Worm (Caenorhabditis elegans) whole organism, midembryonic: ENCODE data around the gene R186.3.

Experiments
- T22C8.4 ChIP-seq: fragments of 200-800 bp; sonication (Bioruptor generic); IDR thresholded peaks from 2 replicates; pipeline ENCODE4 v1.3.6; 2022; ENCODE audit warnings: missing genetic modification characterization, missing compliant biosample characterization
- cog-1 ChIP-seq: sonication (generic microtip); optimal IDR thresholded peaks from 2 replicates; lab custom pipeline; 2016; ENCODE audit warnings: missing genetic modification characterization, missing compliant biosample characterization
- flt-1 ChIP-seq: fragments of 200-800 bp; sonication (Bioruptor generic); IDR thresholded peaks from 2 replicates; pipeline ENCODE4 v1.3.6; 2022; ENCODE audit warnings: missing genetic modification characterization, missing compliant biosample characterization
- klf-2 ChIP-seq: fragments of 200-800 bp; sonication (Bioruptor generic); conservative IDR thresholded peaks from 2 replicates; pipeline ENCODE4 v1.3.6; 2022; ENCODE audit warnings: missing genetic modification reagents, missing genetic modification characterization, missing compliant biosample characterization
- med-1 ChIP-seq: sonication (generic microtip); optimal IDR thresholded peaks from 2 replicates; lab custom pipeline; 2017; ENCODE audit warnings: missing genetic modification characterization, mild to moderate bottlenecking, missing compliant biosample characterization, antibody characterized with exemption, missing genetic modification reagents; ENCODE audit not compliant: insufficient read depth
- ref-1 ChIP-seq: fragments of 200-800 bp; sonication (Bioruptor generic); conservative IDR thresholded peaks from 2 replicates; pipeline ENCODE4 v1.3.6; 2022; ENCODE audit warnings: missing genetic modification reagents, missing genetic modification characterization, missing compliant biosample characterization
- tab-1 ChIP-seq: fragments of 200-800 bp; sonication (Bioruptor generic); IDR thresholded peaks from 2 replicates; pipeline ENCODE4 v1.3.6; 2022; ENCODE audit warnings: missing genetic modification characterization, missing compliant biosample characterization
- ztf-23 ChIP-seq: fragments of 200-800 bp; sonication (Bioruptor generic); IDR thresholded peaks from 2 replicates; pipeline ENCODE4 v1.3.6; 2022; ENCODE audit warnings: missing genetic modification reagents, missing genetic modification characterization, missing compliant biosample characterization
- ztf-29 ChIP-seq: fragments of 200-800 bp; sonication (Bioruptor generic); IDR thresholded peaks from 2 replicates; pipeline ENCODE4 v1.3.6; 2022; ENCODE audit warnings: missing genetic modification reagents, missing genetic modification characterization, missing compliant biosample characterization

The R186.3 gene

DNA sequence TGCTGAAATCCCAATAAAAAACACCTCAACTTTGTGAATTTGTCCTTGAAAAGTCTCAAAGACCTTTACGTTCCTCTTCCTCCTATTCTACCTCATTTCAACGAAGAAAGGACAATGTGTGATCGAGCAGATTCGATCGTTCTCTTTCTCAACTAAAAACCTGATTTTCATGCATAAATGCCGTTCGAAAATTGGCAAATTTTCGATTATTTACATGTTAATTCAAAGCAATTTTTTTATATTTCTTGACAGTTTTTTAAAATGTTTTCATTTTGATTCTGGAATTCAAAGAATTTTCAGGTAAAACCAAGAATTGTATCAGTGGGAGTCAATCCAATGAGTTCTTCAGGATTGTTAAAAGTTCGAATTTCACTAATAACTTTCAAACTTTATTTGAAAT lies 1.5 kb upstream of the R186.3 start, which contains the start of gene lin-46:
TSS of gene lin-46 (plus strand) at position 301 of the 400 bp plus-strand sequence.
- TF ChIP-seq klf-2 (GFP tag; lab: Robert Waterston, UW) (no peak), flt-1 (GFP tag; lab: Robert Waterston, UW) (no peak), tab-1 (no peak), cog-1 (tag; lab: Kevin White, UChicago) (no peak), ztf-29 (GFP tag; lab: Robert Waterston, UW) (no peak), T22C8.4 (GFP tag; lab: Robert Waterston, UW) (no peak), med-1 (GFP tag; lab: Kevin White, UChicago) (no peak), ref-1 (GFP tag; lab: Robert Waterston, UW) (no peak), ztf-23 (GFP tag; lab: Robert Waterston, UW) (no peak)

DNA sequence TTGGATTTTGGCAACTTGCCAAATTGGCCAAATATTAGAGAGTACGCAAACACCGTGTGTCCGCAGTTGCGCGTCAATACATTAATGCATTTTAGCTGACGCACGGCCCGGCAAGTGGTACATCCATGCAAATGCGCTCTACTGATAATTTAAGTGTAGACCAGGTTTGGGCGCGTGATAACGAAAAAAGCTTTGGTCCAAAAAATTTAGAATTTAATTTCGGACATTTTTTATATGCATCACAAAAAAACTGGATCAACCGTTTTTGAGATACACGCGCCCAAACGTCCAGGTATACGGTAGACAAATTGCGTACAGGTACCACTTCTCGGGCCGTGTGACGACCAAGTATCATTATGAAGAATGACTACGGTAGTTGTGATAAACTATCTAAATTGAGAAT lies 916 bp upstream of the R186.3 start, which contains the start of gene R186.8:
TSS of gene R186.8 (minus strand) at position 58 of the 403 bp plus-strand sequence.
- peak; percentile 52 for TF ChIP-seq cog-1 (tag; lab: Kevin White, UChicago)

DNA sequence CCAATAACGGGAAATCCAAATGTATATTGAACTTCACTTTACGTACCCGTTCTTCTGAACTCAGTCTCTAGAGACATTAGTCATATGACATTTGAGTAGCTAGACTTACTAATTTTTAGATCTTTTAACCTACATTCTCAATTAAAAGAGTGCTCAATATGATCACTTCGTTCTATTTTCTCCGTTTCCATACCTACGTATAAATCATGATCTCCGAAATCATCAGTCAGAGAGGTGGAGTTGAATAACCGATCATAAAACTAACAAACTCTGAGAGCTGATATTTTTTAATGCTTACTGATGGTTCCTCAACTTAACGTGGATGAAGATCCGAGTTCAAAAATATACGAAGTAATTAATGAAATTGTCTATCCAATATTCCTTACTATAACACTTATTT lies 2.9 kb downstream of the R186.3 start, which contains the start of gene srd-35:
TSS of gene srd-35 (plus strand) at position 301 of the 400 bp plus-strand sequence.
- TF ChIP-seq tab-1 (no peak), ztf-23 (GFP tag; lab: Robert Waterston, UW) (no peak), ref-1 (GFP tag; lab: Robert Waterston, UW) (no peak), ztf-29 (GFP tag; lab: Robert Waterston, UW) (no peak), flt-1 (GFP tag; lab: Robert Waterston, UW) (no peak), klf-2 (GFP tag; lab: Robert Waterston, UW) (no peak), med-1 (GFP tag; lab: Kevin White, UChicago) (no peak), cog-1 (tag; lab: Kevin White, UChicago) (no peak), T22C8.4 (GFP tag; lab: Robert Waterston, UW) (no peak)

DNA sequence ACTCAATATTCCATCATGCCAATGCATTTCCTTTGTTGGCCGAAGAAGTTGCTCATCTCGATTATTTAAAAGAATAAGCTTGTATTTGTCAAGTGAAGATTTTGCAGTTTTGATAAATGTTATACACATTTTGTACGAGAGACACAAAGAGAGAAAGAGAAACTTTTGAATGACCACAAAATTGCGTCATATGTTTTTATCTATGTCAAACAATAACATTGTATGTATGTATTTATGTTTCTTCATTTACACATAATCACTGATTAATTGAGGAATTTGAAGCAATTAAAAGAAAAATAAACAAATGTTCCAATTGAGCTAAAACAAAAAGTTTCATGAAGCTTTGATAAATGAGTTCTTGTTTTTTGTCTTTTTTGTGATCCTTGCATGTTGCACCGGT lies 3.8 kb downstream of the R186.3 start, which contains the start of gene hrg-9:
TSS of gene hrg-9 (minus strand) at position 152 of the 400 bp plus-strand sequence.
- no peak for TF ChIP-seq ztf-29 (GFP tag; lab: Robert Waterston, UW)
- no peak for TF ChIP-seq T22C8.4 (GFP tag; lab: Robert Waterston, UW)

DNA sequence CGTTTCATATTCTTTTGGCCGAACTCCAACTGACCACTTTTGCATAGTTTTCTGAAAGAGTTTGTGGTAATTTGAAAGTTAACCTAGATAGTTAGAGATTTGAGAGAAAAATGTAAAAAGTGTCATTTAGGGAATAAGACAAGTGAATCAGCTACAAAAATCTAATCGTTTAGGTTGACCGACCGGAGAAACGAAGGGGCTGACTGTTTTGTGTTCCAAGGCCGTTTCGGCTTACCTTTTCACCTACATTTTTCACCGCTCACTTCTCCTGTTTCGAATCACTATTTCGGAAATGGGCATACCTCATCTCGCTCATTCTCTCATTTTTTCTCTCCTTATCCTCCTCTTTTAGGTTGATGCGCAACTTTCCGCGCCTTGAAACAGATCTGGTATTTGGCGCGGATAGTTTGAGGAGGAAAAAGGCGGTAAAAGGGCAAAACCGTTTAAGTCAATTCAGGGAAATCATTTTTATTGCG lies 5.9 kb downstream of the R186.3 start, which contains the start of gene mpst-7:
TSS of gene mpst-7 (minus strand) at position 51 of the 476 bp plus-strand sequence.
- no peak for TF ChIP-seq flt-1 (GFP tag; lab: Robert Waterston, UW)
- no peak for TF ChIP-seq tab-1
- no peak for TF ChIP-seq cog-1 (tag; lab: Kevin White, UChicago)
- no peak for TF ChIP-seq ref-1 (GFP tag; lab: Robert Waterston, UW)
- TF ChIP-seq klf-2 (GFP tag; lab: Robert Waterston, UW), result no peak
- no peak for TF ChIP-seq T22C8.4 (GFP tag; lab: Robert Waterston, UW)
- no peak for TF ChIP-seq ztf-23 (GFP tag; lab: Robert Waterston, UW)
- no peak for TF ChIP-seq med-1 (GFP tag; lab: Kevin White, UChicago)

DNA sequence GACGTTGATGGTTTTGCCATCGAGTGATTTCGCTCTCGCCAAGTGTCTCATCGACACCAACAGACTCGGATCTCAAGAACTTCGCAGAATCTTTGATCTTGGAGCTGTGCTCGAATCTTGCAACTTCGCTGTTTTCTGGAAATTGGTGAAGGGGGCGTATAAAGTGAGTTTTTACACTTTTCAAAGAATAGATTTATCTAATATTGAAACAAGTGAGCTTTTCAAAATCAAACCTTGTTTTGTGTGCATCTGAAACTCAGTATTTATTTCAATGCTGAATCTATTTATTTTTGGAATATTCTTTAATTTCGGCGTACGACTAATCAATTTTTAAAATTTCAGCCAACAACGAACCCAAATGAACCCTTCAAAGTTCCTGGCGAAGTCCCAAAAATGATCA lies 12.7 kb downstream of the R186.3 start:
- TF ChIP-seq ztf-23 (GFP tag; lab: Robert Waterston, UW), result no peak
- TF ChIP-seq T22C8.4 (GFP tag; lab: Robert Waterston, UW), result no peak
- TF ChIP-seq ztf-29 (GFP tag; lab: Robert Waterston, UW), result no peak
- TF ChIP-seq cog-1 (tag; lab: Kevin White, UChicago), result no peak
- no peak for TF ChIP-seq klf-2 (GFP tag; lab: Robert Waterston, UW)

DNA sequence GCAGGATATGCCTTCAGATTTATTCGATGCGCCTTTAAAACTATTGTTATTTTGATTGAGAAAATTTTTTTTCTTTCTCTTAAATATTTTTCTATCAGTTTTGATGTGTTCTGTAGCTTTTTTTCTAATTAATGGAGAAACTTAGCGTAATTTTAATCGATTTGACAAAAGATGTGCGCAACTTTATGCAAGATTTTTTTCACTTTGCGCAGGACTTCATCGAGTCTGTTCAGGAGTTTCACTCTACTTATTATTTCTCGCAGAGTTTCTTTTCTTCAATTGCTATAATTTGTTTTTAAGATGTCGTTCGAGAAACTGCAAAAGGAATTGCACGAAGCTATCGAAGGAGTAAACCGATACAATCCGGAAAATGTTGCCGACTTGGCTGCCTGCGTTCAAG lies 13.3 kb downstream of the R186.3 start, which contains the start of gene eif-3.K:
TSS of gene eif-3.K (plus strand) at position 301 of the 400 bp plus-strand sequence.
- TF ChIP-seq cog-1 (tag; lab: Kevin White, UChicago) (no peak), klf-2 (GFP tag; lab: Robert Waterston, UW) (no peak), ztf-23 (GFP tag; lab: Robert Waterston, UW) (no peak), med-1 (GFP tag; lab: Kevin White, UChicago) (no peak), T22C8.4 (GFP tag; lab: Robert Waterston, UW) (no peak), tab-1 (no peak), flt-1 (GFP tag; lab: Robert Waterston, UW) (no peak), ztf-29 (GFP tag; lab: Robert Waterston, UW) (no peak), ref-1 (GFP tag; lab: Robert Waterston, UW) (no peak)

DNA sequence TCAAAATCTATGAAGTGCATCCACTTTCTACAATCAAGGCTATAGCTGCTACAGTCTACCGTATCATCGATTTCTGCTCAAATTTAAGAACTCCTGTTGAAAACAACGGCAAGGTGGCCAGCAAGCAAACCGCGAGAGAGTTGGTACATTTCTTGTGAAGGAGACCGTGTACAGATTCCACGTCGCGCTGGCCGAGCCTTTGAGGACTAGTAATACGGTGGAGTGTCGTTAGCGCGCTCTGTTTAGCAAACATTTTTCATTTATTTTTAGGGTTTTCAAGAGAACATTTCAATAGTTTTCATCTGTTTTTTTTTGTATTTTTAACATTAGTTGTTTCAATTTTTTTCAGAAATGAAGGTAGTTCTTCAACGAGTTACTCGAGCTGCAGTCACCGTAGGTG lies 14.7 kb downstream of the R186.3 start, which contains the start of gene pqn-68:
TSS of gene pqn-68 (plus strand) at position 350 of the 400 bp plus-strand sequence.
- no peak for TF ChIP-seq ztf-29 (GFP tag; lab: Robert Waterston, UW)

DNA sequence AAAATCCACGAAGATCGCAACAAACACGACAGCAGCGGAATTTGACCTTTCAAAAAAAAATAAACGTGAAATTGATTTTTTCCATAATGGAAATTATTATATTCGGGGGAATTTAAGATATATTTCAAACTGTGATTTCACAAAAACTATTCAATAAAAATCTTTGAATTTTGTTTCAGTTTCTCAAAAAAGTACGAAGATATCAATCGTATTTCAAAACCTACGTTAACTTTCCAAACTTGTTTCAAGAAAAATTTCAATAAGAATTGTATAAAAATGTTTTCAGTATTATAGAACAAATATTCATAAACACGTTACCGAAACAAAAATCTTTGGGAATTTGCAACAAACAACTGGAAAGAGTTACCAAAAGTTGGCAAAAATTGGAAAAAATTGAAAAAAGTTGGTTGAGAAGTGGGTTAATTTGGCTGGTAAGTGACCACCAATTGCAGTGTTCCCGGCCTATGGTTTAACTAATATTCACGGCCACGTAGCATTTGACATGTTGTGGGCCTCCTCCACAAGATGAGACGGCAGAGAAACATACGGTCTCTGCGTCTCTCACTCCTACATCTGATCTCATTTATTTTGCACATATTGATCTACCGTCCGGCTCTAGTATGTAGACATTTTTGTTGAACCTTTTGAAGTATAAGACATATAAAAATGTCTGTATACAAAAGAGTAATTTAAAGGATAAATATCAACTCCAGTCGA lies 16.0 kb downstream of the R186.3 start, which contains the start of the genes T16G1.9 and T16G1.18:
TSS of gene T16G1.9 (minus strand) at position 51 of the 717 bp plus-strand sequence.
TSS of gene T16G1.18 (plus strand) at position 493 of the 717 bp plus-strand sequence.
- TF ChIP-seq ztf-29 (GFP tag; lab: Robert Waterston, UW) (no peak), T22C8.4 (GFP tag; lab: Robert Waterston, UW) (no peak), med-1 (GFP tag; lab: Kevin White, UChicago) (no peak), ref-1 (GFP tag; lab: Robert Waterston, UW) (no peak), cog-1 (tag; lab: Kevin White, UChicago) (peak; percentile 35), klf-2 (GFP tag; lab: Robert Waterston, UW) (no peak)
